Worm (Caenorhabditis elegans) whole organism, L1 larva: ENCODE data around the gene nep-21.

Experiments
- F16B12.6 ChIP-seq: fragments of 150-350 bp; optimal IDR thresholded peaks from 2 replicates; lab custom pipeline; 2014; ENCODE audit warnings: missing biosample characterization, missing genetic modification characterization
- ama-1 ChIP-seq: fragments of 150-350 bp; optimal IDR thresholded peaks from 2 replicates; lab custom pipeline; 2014
- ceh-63 ChIP-seq: fragments of 200-800 bp; sonication (Bioruptor generic); optimal IDR thresholded peaks from 2 replicates; lab custom pipeline; 2018; ENCODE audit warnings: mild to moderate bottlenecking, missing genetic modification characterization, missing compliant biosample characterization
- fkh-8 ChIP-seq: sonication (generic microtip); optimal IDR thresholded peaks from 2 replicates; lab custom pipeline; 2016; ENCODE audit warnings: mild to moderate bottlenecking, missing genetic modification characterization, missing compliant biosample characterization
- hlh-4 ChIP-seq: sonication (generic microtip); optimal IDR thresholded peaks from 2 replicates; lab custom pipeline; 2016; ENCODE audit warnings: mild to moderate bottlenecking, missing genetic modification characterization, missing compliant biosample characterization
- jun-1 ChIP-seq: fragments of 150-350 bp; optimal IDR thresholded peaks from 2 replicates; lab custom pipeline; 2014; ENCODE audit warnings: missing biosample characterization, missing genetic modification reagents, missing genetic modification characterization
- lin-14 ChIP-seq: fragments of 200-800 bp; sonication (Bioruptor generic); optimal IDR thresholded peaks from 2 replicates; lab custom pipeline; 2018; ENCODE audit warnings: mild to moderate bottlenecking, missing genetic modification characterization, moderate library complexity, missing compliant biosample characterization
- nhr-28 ChIP-seq: fragments of 150-350 bp; optimal IDR thresholded peaks from 2 replicates; lab custom pipeline; 2014; ENCODE audit warnings: missing biosample characterization, missing genetic modification characterization
- rnt-1 ChIP-seq: sonication (generic microtip); optimal IDR thresholded peaks from 2 replicates; lab custom pipeline; 2016; ENCODE audit warnings: mild to moderate bottlenecking, missing genetic modification characterization, moderate library complexity, missing compliant biosample characterization
- snu-23 ChIP-seq: sonication (generic microtip); optimal IDR thresholded peaks from 2 replicates; lab custom pipeline; 2016; ENCODE audit warnings: missing genetic modification characterization, missing compliant biosample characterization
- sptf-1 ChIP-seq: fragments of 150-350 bp; optimal IDR thresholded peaks from 2 replicates; lab custom pipeline; 2014; ENCODE audit warnings: missing biosample characterization, missing genetic modification characterization
- tbx-2 ChIP-seq: sonication (generic microtip); optimal IDR thresholded peaks from 2 replicates; lab custom pipeline; 2016; ENCODE audit warnings: missing genetic modification characterization, missing compliant biosample characterization
- unc-130 ChIP-seq: fragments of 150-350 bp; optimal IDR thresholded peaks from 2 replicates; lab custom pipeline; 2017; ENCODE audit warnings: missing biosample characterization, missing genetic modification characterization, inconsistent platforms

DNA sequence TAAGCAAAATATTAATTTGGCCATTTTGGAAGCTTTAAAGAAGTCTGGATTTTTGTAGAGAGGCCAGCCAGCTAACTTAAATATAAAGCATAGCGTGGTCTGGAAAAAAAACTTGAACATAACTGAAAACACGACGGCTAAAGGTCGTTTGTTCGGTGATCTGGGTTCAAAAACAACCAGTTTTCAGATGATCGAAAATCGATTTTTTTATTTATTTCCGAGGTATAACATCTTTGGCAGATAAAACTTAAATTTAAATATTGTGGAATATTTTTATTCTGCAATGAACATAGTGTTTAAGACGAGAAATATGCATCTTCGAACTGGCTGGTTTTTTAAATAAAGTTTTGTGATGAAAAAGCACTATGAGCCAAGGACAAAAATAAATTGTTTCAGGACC, 42.3 kb upstream of the nep-21 start, which contains the start of gene F40G12.4:
- TF ChIP-seq F16B12.6 (tag; lab: Kevin White, UChicago) (no peak), snu-23 (GFP tag; lab: Kevin White, UChicago) (no peak), tbx-2 (tag; lab: Kevin White, UChicago) (no peak), unc-130 (tag; lab: Kevin White, UChicago) (no peak), hlh-4 (no peak), rnt-1 (tag; lab: Kevin White, UChicago) (no peak), jun-1 (no peak), fkh-8 (tag; lab: Kevin White, UChicago) (no peak), lin-14 (GFP tag; lab: Kevin White, UChicago) (no peak), ama-1 (lab: Kevin White, UChicago) (no peak), sptf-1 (no peak), nhr-28 (tag; lab: Kevin White, UChicago) (no peak), ceh-63 (GFP tag; lab: Kevin White, UChicago) (no peak)
